Fruit fly (Drosophila melanogaster): ENCODE data around the gene ppk22.

Gene ppk22

DNA sequence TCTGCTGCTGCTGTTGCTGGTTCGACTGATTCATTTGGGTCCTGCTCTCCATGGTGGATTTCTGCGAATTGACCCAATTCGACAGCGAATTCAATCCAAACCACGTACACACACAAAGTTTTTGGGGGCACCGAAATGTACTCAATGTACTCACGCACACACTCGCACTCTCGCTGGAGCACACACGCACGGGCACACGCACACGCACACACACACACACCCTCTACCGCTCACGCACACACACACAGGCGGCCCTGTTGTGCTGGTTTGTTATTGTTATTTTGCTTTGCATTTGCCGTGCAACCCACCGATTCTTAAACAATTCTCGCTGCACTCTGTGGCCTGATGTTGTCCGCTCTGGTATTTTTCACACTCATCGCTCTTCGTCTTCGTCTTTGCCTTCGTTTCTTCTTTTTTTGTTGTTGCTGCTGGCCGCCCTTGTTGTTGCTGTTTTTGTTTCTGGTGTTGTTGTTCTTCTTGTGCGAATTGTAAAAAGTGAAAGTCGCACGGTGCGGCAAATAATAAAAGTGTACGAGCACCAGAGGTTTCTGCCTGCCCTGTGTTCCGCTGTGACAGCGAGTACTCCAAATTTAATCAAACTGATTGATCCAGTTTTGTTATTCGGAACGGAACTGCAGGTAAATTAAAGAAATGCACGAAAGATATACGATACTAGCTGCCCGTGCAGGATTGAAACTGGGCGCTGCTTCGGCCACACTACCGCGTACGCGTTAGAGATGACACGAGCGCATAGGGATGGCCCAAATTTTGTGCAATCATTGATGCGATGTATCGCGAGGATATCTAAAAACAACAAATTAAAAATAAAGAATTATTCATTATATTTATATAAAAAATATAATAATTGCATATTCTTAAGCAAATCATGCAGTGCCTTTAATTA lies 16.6 kb upstream of the ppk22 start, which contains the start of gene CG3744 (continued):
- peak; percentile 73 for TF ChIP-seq CG18011 (GFP tag; optimal IDR thresholded peaks at IDR 0.05)
- peak; percentile 33 for TF ChIP-seq slp2 (GFP tag; optimal IDR thresholded peaks at IDR 0.05)
- TF ChIP-seq ac (GFP tag; optimal IDR thresholded peaks at IDR 0.05): peak; percentile 20
- peak; percentile 11 for TF ChIP-seq CG4707 (GFP tag; optimal IDR thresholded peaks at IDR 0.05)
- peak; percentile 88 for TF ChIP-seq CG15514 (GFP tag; optimal IDR thresholded peaks at IDR 0.05)
- TF ChIP-seq kay (GFP tag; optimal IDR thresholded peaks at IDR 0.05): peak; percentile 69
- TF ChIP-seq klu (GFP tag; IDR thresholded peaks at IDR 0.05): peak; percentile 84
- peak; percentile 96 for TF ChIP-seq Doc3 (GFP tag; IDR thresholded peaks at IDR 0.05; ENCODE audit: partially characterized antibody)
- peak; percentile 87 for TF ChIP-seq HLH4C (GFP tag; IDR thresholded peaks at IDR 0.05; ENCODE audit: partially characterized antibody)
- no peak for TF ChIP-seq yki (optimal IDR thresholded peaks at IDR 0.05)
- peak; percentile 95 for TF ChIP-seq bbx (GFP tag; IDR thresholded peaks at IDR 0.05; ENCODE audit: partially characterized antibody)
- peak; percentile 88 for TF ChIP-seq C15 (GFP tag; IDR thresholded peaks at IDR 0.05)
- TF ChIP-seq CG7839 (tag; optimal IDR thresholded peaks at IDR 0.05): peak; percentile 92
- peak; percentile 90 for TF ChIP-seq CG1602 (GFP tag; optimal IDR thresholded peaks at IDR 0.05)
- TF ChIP-seq CG10147 (GFP tag; optimal IDR thresholded peaks at IDR 0.05): peak; percentile 85
- peak; percentile 96 for TF ChIP-seq cg (GFP tag; optimal IDR thresholded peaks at IDR 0.05)
- TF ChIP-seq CG9609 (GFP tag; optimal IDR thresholded peaks at IDR 0.05): peak; percentile 77
- peak; percentile 69 for TF ChIP-seq CG8944 (GFP tag; optimal IDR thresholded peaks at IDR 0.05)
- TF ChIP-seq Neu2 (GFP tag; optimal IDR thresholded peaks at IDR 0.05; ENCODE audit: borderline replicate concordance): no peak
- peak; percentile 85 for TF ChIP-seq stc (GFP tag; IDR thresholded peaks at IDR 0.05)
- peak; percentile 90 for TF ChIP-seq Sox102F (GFP tag; optimal IDR thresholded peaks at IDR 0.05)
- TF ChIP-seq CG14965 (GFP tag; optimal IDR thresholded peaks at IDR 0.05; ENCODE audit: borderline replicate concordance): no peak
- peak; percentile 66 for TF ChIP-seq CG1603 (tag; optimal IDR thresholded peaks at IDR 0.05)
- TF ChIP-seq CG10462 (GFP tag; optimal IDR thresholded peaks at IDR 0.05): peak; percentile 79
- TF ChIP-seq CG2889 (GFP tag; IDR thresholded peaks at IDR 0.05): peak; percentile 85
- no peak for TF ChIP-seq br (optimal IDR thresholded peaks at IDR 0.05)
- TF ChIP-seq CG31441 (GFP tag; IDR thresholded peaks at IDR 0.05): peak; percentile 89
- peak; percentile 29 for TF ChIP-seq Bdp1 (GFP tag; optimal IDR thresholded peaks at IDR 0.05)
- peak; percentile 93 for TF ChIP-seq Ada2b (GFP tag; IDR thresholded peaks at IDR 0.05)
- peak; percentile 9 for TF ChIP-seq Hey (tag; optimal IDR thresholded peaks at IDR 0.05)
- TF ChIP-seq nom (GFP tag; optimal IDR thresholded peaks at IDR 0.05): no peak
- TF ChIP-seq Asciz (GFP tag; optimal IDR thresholded peaks at IDR 0.05): no peak
- no peak for TF ChIP-seq CG5180 (GFP tag; optimal IDR thresholded peaks at IDR 0.05)
- peak; percentile 39 for TF ChIP-seq Side (GFP tag; optimal IDR thresholded peaks at IDR 0.05)
- TF ChIP-seq CG16779 (GFP tag; IDR thresholded peaks at IDR 0.05): peak; percentile 83
- TF ChIP-seq Ets97D (GFP tag; optimal IDR thresholded peaks at IDR 0.05): peak; percentile 60
- peak; percentile 67 for TF ChIP-seq CG8281 (tag; optimal IDR thresholded peaks at IDR 0.05)
- peak; percentile 69 for TF ChIP-seq tup (GFP tag; optimal IDR thresholded peaks at IDR 0.05)
- no peak for TF ChIP-seq fd64A (GFP tag; optimal IDR thresholded peaks at IDR 0.05)
- TF ChIP-seq CG15696 (tag; optimal IDR thresholded peaks at IDR 0.05): peak; percentile 91
- TF ChIP-seq bigmax (GFP tag; optimal IDR thresholded peaks at IDR 0.05): no peak
- peak; percentile 76 for TF ChIP-seq salm (tag; optimal IDR thresholded peaks at IDR 0.05)
- peak; percentile 73 for TF ChIP-seq danr (GFP tag; IDR thresholded peaks at IDR 0.05)
- TF ChIP-seq Camta (GFP tag; optimal IDR thresholded peaks at IDR 0.05): peak; percentile 46
- TF ChIP-seq CG6175 (GFP tag; IDR thresholded peaks at IDR 0.05): peak; percentile 92
- no peak for TF ChIP-seq prd (optimal IDR thresholded peaks at IDR 0.05)
- peak; percentile 96 for TF ChIP-seq prd (GFP tag; IDR thresholded peaks at IDR 0.05)
- peak; percentile 94 for TF ChIP-seq CG2129 (GFP tag; IDR thresholded peaks at IDR 0.05; ENCODE audit: partially characterized antibody)
- TF ChIP-seq Vsx1 (GFP tag; optimal IDR thresholded peaks at IDR 0.05): no peak
